Fruit fly (Drosophila melanogaster) whole organism, embryonic: ENCODE results near the gene Gad1.
A peak's percentile ranks its signal among the peaks of the same experiment; 100 is the strongest.

ENCODE experiments used
- Bgb ChIP-seq: fragments of 200-800 bp; sonication (Bioruptor generic); IDR thresholded peaks from 2 replicates; pipeline ENCODE4 v1.3.6; 2022; ENCODE audit warnings: missing biosample characterization, missing genetic modification characterization; ENCODE audit not compliant: partially characterized antibody
- BtbVII ChIP-seq: fragments of 200-800 bp; sonication (Bioruptor generic); optimal IDR thresholded peaks from 3 replicates; lab custom pipeline; 2017; ENCODE audit warnings: missing biosample characterization, mild to moderate bottlenecking, missing genetic modification characterization
- CG10147 ChIP-seq: fragments of 200-800 bp; sonication (Bioruptor generic); optimal IDR thresholded peaks from 2 replicates; lab custom pipeline; 2019; ENCODE audit warnings: missing biosample characterization, mild to moderate bottlenecking, missing genetic modification characterization, moderate library complexity
- CG14014 ChIP-seq: fragments of 200-800 bp; sonication (Bioruptor generic); IDR thresholded peaks from 2 replicates; pipeline ENCODE4 v1.3.6; 2022; ENCODE audit warnings: missing biosample characterization, missing genetic modification characterization
- CG14965 ChIP-seq: fragments of 200-800 bp; sonication (Bioruptor generic); optimal IDR thresholded peaks from 2 replicates; lab custom pipeline; 2016; ENCODE audit warnings: missing biosample characterization, missing genetic modification characterization, borderline replicate concordance
- CG15011 ChIP-seq: fragments of 200-800 bp; sonication (Bioruptor generic); optimal IDR thresholded peaks from 3 replicates; lab custom pipeline; 2018; ENCODE audit warnings: missing biosample characterization, mild to moderate bottlenecking, missing genetic modification characterization
- CG15601 ChIP-seq: fragments of 200-800 bp; sonication (Bioruptor generic); optimal IDR thresholded peaks from 3 replicates; lab custom pipeline; 2019; ENCODE audit warnings: missing biosample characterization, mild to moderate bottlenecking, missing genetic modification characterization, moderate library complexity
- CG1602 ChIP-seq: fragments of 200-800 bp; sonication (Bioruptor generic); optimal IDR thresholded peaks from 3 replicates; lab custom pipeline; 2016; ENCODE audit warnings: missing biosample characterization, missing genetic modification characterization
- CG18619 ChIP-seq: fragments of 200-800 bp; sonication (Bioruptor generic); optimal IDR thresholded peaks from 3 replicates; lab custom pipeline; 2017; ENCODE audit warnings: missing biosample characterization, mild to moderate bottlenecking, missing genetic modification characterization
- CG2202 ChIP-seq: fragments of 200-800 bp; sonication (Bioruptor generic); optimal IDR thresholded peaks from 2 replicates; lab custom pipeline; 2018; ENCODE audit warnings: missing biosample characterization, mild to moderate bottlenecking, missing genetic modification characterization
- CG30431 ChIP-seq: fragments of 200-800 bp; sonication (Bioruptor generic); optimal IDR thresholded peaks from 2 replicates; lab custom pipeline; 2017; ENCODE audit warnings: missing biosample characterization, missing genetic modification characterization
- CG4282 ChIP-seq: fragments of 200-800 bp; sonication (Bioruptor generic); optimal IDR thresholded peaks from 2 replicates; lab custom pipeline; 2016; ENCODE audit warnings: missing biosample characterization, missing genetic modification characterization
- CG7928 ChIP-seq: fragments of 200-800 bp; sonication (Bioruptor generic); optimal IDR thresholded peaks from 2 replicates; lab custom pipeline; 2017; ENCODE audit warnings: missing biosample characterization, mild to moderate bottlenecking, missing genetic modification characterization
- CG9817 ChIP-seq: fragments of 200-800 bp; sonication (Bioruptor generic); optimal IDR thresholded peaks from 2 replicates; lab custom pipeline; 2018; ENCODE audit warnings: missing biosample characterization, mild to moderate bottlenecking, missing genetic modification characterization, moderate library complexity
- CHES-1-like ChIP-seq: fragments of 200-800 bp; sonication (Bioruptor generic); optimal IDR thresholded peaks from 2 replicates; lab custom pipeline; 2016; ENCODE audit warnings: missing biosample characterization, missing genetic modification characterization
- Doc3 ChIP-seq: fragments of 200-800 bp; sonication (Bioruptor generic); IDR thresholded peaks from 3 replicates; pipeline ENCODE4 v1.3.6; 2022; ENCODE audit warnings: missing biosample characterization, missing genetic modification characterization; ENCODE audit not compliant: partially characterized antibody
- E2f2 ChIP-seq: fragments of 200-800 bp; sonication (Bioruptor generic); IDR thresholded peaks from 2 replicates; pipeline ENCODE4 v1.3.6; 2022; ENCODE audit warnings: missing biosample characterization, missing genetic modification characterization
- Ets97D ChIP-seq: fragments of 200-800 bp; sonication (Bioruptor generic); optimal IDR thresholded peaks from 3 replicates; lab custom pipeline; 2016; ENCODE audit warnings: missing biosample characterization, missing genetic modification characterization
- Lpt ChIP-seq: fragments of >200 bp; optimal IDR thresholded peaks from 2 replicates; lab custom pipeline; 2018; ENCODE audit warnings: missing biosample characterization, missing genetic modification characterization
- MESR4 ChIP-seq: fragments of 200-800 bp; sonication (Bioruptor generic); optimal IDR thresholded peaks from 2 replicates; lab custom pipeline; 2018; ENCODE audit warnings: missing biosample characterization, mild to moderate bottlenecking, missing genetic modification characterization, moderate library complexity
- Pdp1 ChIP-seq, 2 experiments: fragments of 200-800 bp; sonication (Bioruptor generic); optimal IDR thresholded peaks; 3 replicates each; lab custom pipeline; 2016; ENCODE audit warnings: missing biosample characterization in 2 of 2, missing genetic modification characterization in 2 of 2, mild to moderate bottlenecking in 1 of 2, moderate library complexity in 1 of 2
- Ravus ChIP-seq: fragments of 200-800 bp; sonication (Bioruptor generic); IDR thresholded peaks from 2 replicates; pipeline ENCODE4 v1.3.6; 2022; ENCODE audit warnings: missing biosample characterization, missing genetic modification characterization
- TFAM ChIP-seq: fragments of 200-800 bp; sonication (Bioruptor generic); optimal IDR thresholded peaks from 2 replicates; lab custom pipeline; 2017; ENCODE audit warnings: missing biosample characterization, missing genetic modification characterization, inconsistent platforms
- Usf ChIP-seq: fragments of 200-800 bp; sonication (Bioruptor generic); optimal IDR thresholded peaks from 2 replicates; lab custom pipeline; 2017; ENCODE audit warnings: missing genotype, missing biosample characterization, missing genetic modification characterization
- ase ChIP-seq: fragments of 200-800 bp; sonication (Bioruptor generic); IDR thresholded peaks from 3 replicates; pipeline ENCODE4 v1.3.6; 2022; ENCODE audit warnings: missing biosample characterization, missing genetic modification characterization
- az2 ChIP-seq: fragments of 200-800 bp; sonication (Bioruptor generic); optimal IDR thresholded peaks from 3 replicates; lab custom pipeline; 2016; ENCODE audit warnings: missing biosample characterization, missing genetic modification characterization
- cad ChIP-seq: fragments of >200 bp; optimal IDR thresholded peaks from 2 replicates; lab custom pipeline; 2017; ENCODE audit warnings: missing biosample characterization, missing genetic modification characterization
- chinmo ChIP-seq: fragments of 200-800 bp; sonication (Bioruptor generic); IDR thresholded peaks from 4 replicates; pipeline ENCODE4 v1.3.6; 2022; ENCODE audit warnings: missing biosample characterization, missing genetic modification characterization; ENCODE audit not compliant: partially characterized antibody
- da ChIP-seq: fragments of 200-800 bp; sonication (Bioruptor generic); optimal IDR thresholded peaks from 2 replicates; lab custom pipeline; 2016; ENCODE audit warnings: missing biosample characterization, missing genetic modification characterization
- dan ChIP-seq: fragments of 200-800 bp; sonication (Bioruptor generic); IDR thresholded peaks from 2 replicates; pipeline ENCODE4 v1.3.6; 2022; ENCODE audit warnings: missing biosample characterization, missing genetic modification characterization
- ems ChIP-seq: fragments of 200-800 bp; sonication (Bioruptor generic); optimal IDR thresholded peaks from 3 replicates; lab custom pipeline; 2016; ENCODE audit warnings: missing biosample characterization, missing genetic modification characterization
- esg ChIP-seq: fragments of 200-800 bp; sonication (Bioruptor generic); conservative IDR thresholded peaks from 2 replicates; pipeline ENCODE4 v1.3.6; 2022; ENCODE audit warnings: missing biosample characterization, missing genetic modification characterization
- fd102C ChIP-seq: fragments of 200-800 bp; sonication (Bioruptor generic); optimal IDR thresholded peaks from 2 replicates; lab custom pipeline; 2018; ENCODE audit warnings: missing biosample characterization, mild to moderate bottlenecking, missing genetic modification characterization, moderate library complexity
- jing ChIP-seq: fragments of 200-800 bp; sonication (Bioruptor generic); optimal IDR thresholded peaks from 2 replicates; lab custom pipeline; 2018; ENCODE audit warnings: missing biosample characterization, mild to moderate bottlenecking, missing genetic modification characterization
- knrl ChIP-seq: fragments of 200-800 bp; sonication (Bioruptor generic); IDR thresholded peaks from 3 replicates; pipeline ENCODE4 v1.3.6; 2022; ENCODE audit warnings: missing biosample characterization, missing genetic modification characterization; ENCODE audit not compliant: partially characterized antibody
- lmd ChIP-seq: fragments of 200-800 bp; sonication (Bioruptor generic); IDR thresholded peaks from 2 replicates; pipeline ENCODE4 v1.3.6; 2022; ENCODE audit warnings: missing biosample characterization, missing genetic modification characterization
- lola ChIP-seq, 3 experiments: fragments of >200 bp in 2 of 3; fragments of 200-800 bp in 1 of 3; sonication (Bioruptor generic) in 1 of 3; optimal IDR thresholded peaks; 2 replicates each; lab custom pipeline; 2017 to 2019; ENCODE audit warnings: missing biosample characterization in 3 of 3, missing genetic modification characterization in 3 of 3, mild to moderate bottlenecking in 1 of 3, moderate library complexity in 1 of 3
- nau ChIP-seq: fragments of 200-800 bp; sonication (Bioruptor generic); optimal IDR thresholded peaks from 3 replicates; lab custom pipeline; 2017; ENCODE audit warnings: missing biosample characterization, mild to moderate bottlenecking, missing genetic modification characterization, missing genetic modification reagents
- nerfin-2 ChIP-seq: fragments of 200-800 bp; sonication (Bioruptor generic); IDR thresholded peaks from 2 replicates; pipeline ENCODE4 v1.3.6; 2022; ENCODE audit warnings: missing biosample characterization, missing genetic modification characterization; ENCODE audit not compliant: partially characterized antibody
- nom ChIP-seq: fragments of 200-800 bp; sonication (Bioruptor generic); optimal IDR thresholded peaks from 2 replicates; lab custom pipeline; 2017; ENCODE audit warnings: missing biosample characterization, missing genetic modification characterization, mild to moderate bottlenecking, moderate library complexity, missing genetic modification reagents
- salm ChIP-seq: fragments of 200-800 bp; sonication (Bioruptor generic); optimal IDR thresholded peaks from 2 replicates; lab custom pipeline; 2018; ENCODE audit warnings: missing biosample characterization, mild to moderate bottlenecking, missing genetic modification characterization
- schlank ChIP-seq: fragments of 200-800 bp; sonication (Bioruptor generic); optimal IDR thresholded peaks from 2 replicates; lab custom pipeline; 2018; ENCODE audit warnings: missing biosample characterization, mild to moderate bottlenecking, missing genetic modification characterization
- seq ChIP-seq: fragments of 200-800 bp; sonication (Bioruptor generic); IDR thresholded peaks from 2 replicates; pipeline ENCODE4 v1.3.6; 2022; ENCODE audit warnings: missing biosample characterization, missing genetic modification characterization
- slbo ChIP-seq: fragments of 200-800 bp; sonication (Bioruptor generic); IDR thresholded peaks from 2 replicates; pipeline ENCODE4 v1.3.6; 2022; ENCODE audit warnings: missing biosample characterization, missing genetic modification characterization
- sna ChIP-seq: fragments of 200-800 bp; sonication (Bioruptor generic); IDR thresholded peaks from 2 replicates; pipeline ENCODE4 v1.3.6; 2022; ENCODE audit warnings: missing biosample characterization, missing genetic modification characterization; ENCODE audit not compliant: partially characterized antibody
- ttk ChIP-seq: fragments of 200-800 bp; sonication (Bioruptor generic); IDR thresholded peaks from 2 replicates; pipeline ENCODE4 v2.1.2; 2022; ENCODE audit warnings: missing biosample characterization, missing genetic modification characterization
- yki ChIP-seq: fragments of >200 bp; optimal IDR thresholded peaks from 3 replicates; lab custom pipeline; 2018
- zen ChIP-seq: fragments of 200-800 bp; sonication (Bioruptor generic); optimal IDR thresholded peaks from 3 replicates; lab custom pipeline; 2018; ENCODE audit warnings: missing biosample characterization, mild to moderate bottlenecking, missing genetic modification characterization, moderate library complexity
- zfh1 ChIP-seq: fragments of 200-800 bp; sonication (Bioruptor generic); IDR thresholded peaks from 3 replicates; pipeline ENCODE4 v1.3.6; 2022; ENCODE audit warnings: missing biosample characterization, missing genetic modification characterization

Gene Gad1

dm6 chr3L:4070221-4070995 lies 18.1 kb downstream of the Gad1 start (continued):
- TF ChIP-seq CG15601 (tag; lab: Kevin White, UChicago) = peak; percentile 64
- TF ChIP-seq jing (GFP tag; lab: Kevin White, UChicago) = peak; percentile 84
- peak; percentile 89 for TF ChIP-seq ase (GFP tag; lab: Robert Waterston, UW)
- TF ChIP-seq BtbVII (GFP tag; lab: Kevin White, UChicago) = peak; percentile 77
- peak; percentile 80 for TF ChIP-seq Usf
- peak; percentile 87 for TF ChIP-seq CG9817 (tag; lab: Kevin White, UChicago)
- TF ChIP-seq CG30431 (GFP tag; lab: Kevin White, UChicago) = peak; percentile 81
- TF ChIP-seq CG4282 = peak; percentile 84
- TF ChIP-seq nerfin-2 (GFP tag; lab: Robert Waterston, UW) = no peak
- TF ChIP-seq ems (GFP tag; lab: Kevin White, UChicago) = peak; percentile 47
- TF ChIP-seq lola (GFP tag; optimal IDR thresholded peaks at IDR 0.05; lab: Kevin White, UChicago) = peak in 1 of 3 experiments; percentile 25
- peak; percentile 84 for TF ChIP-seq nom
- peak; percentile 91 for TF ChIP-seq CHES-1-like (GFP tag; lab: Kevin White, UChicago)
- peak; percentile 53 for TF ChIP-seq Ets97D
- peak; percentile 86 for TF ChIP-seq CG10147
- TF ChIP-seq Doc3 = no peak
- TF ChIP-seq ttk (GFP tag; lab: Robert Waterston, UW) = peak; percentile 91
- TF ChIP-seq Bgb = no peak
- TF ChIP-seq CG1602 (GFP tag; lab: Kevin White, UChicago) = peak; percentile 72
- no peak for TF ChIP-seq chinmo (GFP tag; lab: Robert Waterston, UW)
- TF ChIP-seq CG14965 = peak; percentile 27
- no peak for TF ChIP-seq cad (GFP tag; lab: Kevin White, UChicago)
- peak; percentile 92 for TF ChIP-seq esg (GFP tag; lab: Robert Waterston, UW)
- no peak for TF ChIP-seq TFAM (GFP tag; lab: Kevin White, UChicago)
- TF ChIP-seq da = peak; percentile 68
- peak; percentile 95 for TF ChIP-seq CG14014 (GFP tag; lab: Robert Waterston, UW)
- peak; percentile 45 for TF ChIP-seq zen (tag; lab: Kevin White, UChicago)
- no peak for TF ChIP-seq nau
- no peak for TF ChIP-seq dan (GFP tag; lab: Robert Waterston, UW)
- TF ChIP-seq knrl (GFP tag; lab: Robert Waterston, UW) = no peak
- TF ChIP-seq CG18619 = peak; percentile 80
- TF ChIP-seq seq = peak; percentile 90
- TF ChIP-seq E2f2 (GFP tag; lab: Robert Waterston, UW) = peak; percentile 69
- peak; percentile 64 for TF ChIP-seq CG7928 (GFP tag; lab: Kevin White, UChicago)
- TF ChIP-seq schlank (tag; lab: Kevin White, UChicago) = peak; percentile 77
- peak; percentile 97 for TF ChIP-seq slbo (GFP tag; lab: Robert Waterston, UW)
- TF ChIP-seq CG15011 (GFP tag; lab: Kevin White, UChicago) = peak; percentile 73
- TF ChIP-seq az2 = peak; percentile 85
- TF ChIP-seq zfh1 (GFP tag; lab: Robert Waterston, UW) = peak; percentile 89
- peak; percentile 85 for TF ChIP-seq Ravus (GFP tag; lab: Robert Waterston, UW)
- no peak for TF ChIP-seq MESR4 (GFP tag; lab: Kevin White, UChicago)
- no peak for TF ChIP-seq Lpt (GFP tag; lab: Kevin White, UChicago)
- peak; percentile 83 to 88 for TF ChIP-seq Pdp1 (GFP tag; optimal IDR thresholded peaks at IDR 0.05; lab: Kevin White, UChicago)
- no peak for TF ChIP-seq sna (GFP tag; lab: Robert Waterston, UW)
- peak; percentile 72 for TF ChIP-seq salm (tag; lab: Kevin White, UChicago)
- TF ChIP-seq fd102C = peak; percentile 9
- no peak for TF ChIP-seq yki
- TF ChIP-seq lmd (GFP tag; lab: Robert Waterston, UW) = peak; percentile 95
- TF ChIP-seq CG2202 (tag; lab: Kevin White, UChicago) = no peak
